Worm (Caenorhabditis elegans) whole organism, midembryonic: ENCODE data around the gene nxf-1.

Source experiments
- klf-2 ChIP-seq: fragments of 200-800 bp; sonication (Bioruptor generic); conservative IDR thresholded peaks from 2 replicates; pipeline ENCODE4 v1.3.6; 2022; ENCODE audit warnings: missing genetic modification reagents, missing genetic modification characterization, missing compliant biosample characterization
- med-1 ChIP-seq: sonication (generic microtip); optimal IDR thresholded peaks from 2 replicates; lab custom pipeline; 2017; ENCODE audit warnings: missing genetic modification characterization, mild to moderate bottlenecking, missing compliant biosample characterization, antibody characterized with exemption, missing genetic modification reagents; ENCODE audit not compliant: insufficient read depth
- tab-1 ChIP-seq: fragments of 200-800 bp; sonication (Bioruptor generic); IDR thresholded peaks from 2 replicates; pipeline ENCODE4 v1.3.6; 2022; ENCODE audit warnings: missing genetic modification characterization, missing compliant biosample characterization

The nxf-1 gene

DNA sequence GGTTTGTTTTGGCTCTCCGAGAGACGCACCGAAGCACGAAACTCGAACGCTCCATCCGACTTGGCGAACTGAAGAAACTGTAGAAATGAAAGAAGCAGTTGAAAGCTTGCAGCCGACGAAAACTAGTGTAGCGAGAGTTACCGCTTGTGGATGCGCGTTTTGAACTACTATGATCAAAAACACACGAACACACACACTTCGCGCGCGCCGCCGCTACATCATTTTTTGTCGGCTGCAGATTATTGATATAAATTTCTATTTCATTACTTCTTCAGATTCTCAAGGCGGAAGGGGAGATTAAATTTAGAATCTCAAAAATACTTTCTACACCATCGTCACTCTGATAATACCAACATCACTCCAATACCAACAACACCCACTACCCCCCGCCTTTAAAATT, 52.8 kb downstream of the nxf-1 start:
- TF ChIP-seq med-1 (GFP tag; lab: Kevin White, UChicago) (no peak), tab-1 (no peak), klf-2 (no peak)
